Worm (Caenorhabditis elegans) whole organism, young adult: ENCODE measurements around the gene ZK250.13.

Source experiments
- F23B12.7 ChIP-seq: sonication (generic microtip); optimal IDR thresholded peaks from 2 replicates; lab custom pipeline; 2017; ENCODE audit warnings: missing genetic modification characterization, mild to moderate bottlenecking, missing compliant biosample characterization, antibody characterized with exemption, moderate library complexity; ENCODE audit not compliant: insufficient read depth
- F33H1.4 ChIP-seq: fragments of 200-800 bp; sonication (Bioruptor generic); IDR thresholded peaks from 2 replicates; pipeline ENCODE4 v1.3.6; 2022; ENCODE audit warnings: missing genetic modification reagents, missing genetic modification characterization, missing compliant biosample characterization
- egrh-3 ChIP-seq: fragments of 200-800 bp; sonication (Bioruptor generic); IDR thresholded peaks from 2 replicates; pipeline ENCODE4 v1.3.6; 2022; ENCODE audit warnings: missing genetic modification reagents, missing genetic modification characterization, missing compliant biosample characterization
- sdz-38 ChIP-seq: sonication (generic microtip); optimal IDR thresholded peaks from 2 replicates; lab custom pipeline; 2016; ENCODE audit warnings: missing genotype, missing genetic modification characterization, missing compliant biosample characterization

- no peak for TF ChIP-seq egrh-3 (GFP tag; lab: Robert Waterston, UW)
- no peak for TF ChIP-seq sdz-38
- TF ChIP-seq F33H1.4, result no peak
- TF ChIP-seq F23B12.7 (tag; lab: Kevin White, UChicago), result no peak
Observed at ce11 chrII:1945093-1945492, 5.5 kb upstream of the ZK250.13 start, which contains the start of gene ZK250.14.
